Worm (Caenorhabditis elegans): ENCODE data around the gene atg-9.

- no peak for TF ChIP-seq ama-1 (optimal IDR thresholded peaks at IDR 0.05)
- TF ChIP-seq ceh-9 (tag; optimal IDR thresholded peaks at IDR 0.05): no peak
- no peak for TF ChIP-seq ceh-28 (tag; optimal IDR thresholded peaks at IDR 0.05)
- TF ChIP-seq R02D3.7 (tag; optimal IDR thresholded peaks at IDR 0.05): no peak
- no peak for TF ChIP-seq egl-27 (tag; optimal IDR thresholded peaks at IDR 0.05)
- no peak for TF ChIP-seq nhr-25 (tag; optimal IDR thresholded peaks at IDR 0.05)
- no peak for TF ChIP-seq nhr-77 (tag; optimal IDR thresholded peaks at IDR 0.05)
- TF ChIP-seq fkh-10 (GFP tag; optimal IDR thresholded peaks at IDR 0.05): no peak
- no peak for TF ChIP-seq unc-62 (GFP tag; optimal IDR thresholded peaks at IDR 0.05)
- no peak for TF ChIP-seq snpc-4 (tag; optimal IDR thresholded peaks at IDR 0.05)
Observed at ce11 chrV:361291-361690, 12.1 kb downstream of the atg-9 start.
